Worm (Caenorhabditis elegans): Measurements from ENCODE around the gene sec-61.G.

ce11 chrV:10901125-10901524, 4.2 kb upstream of the sec-61.G start, which contains the start of gene spp-16:
- TF ChIP-seq dmd-9 (GFP tag; IDR thresholded peaks at IDR 0.05): no peak
- TF ChIP-seq nhr-10 (tag; optimal IDR thresholded peaks at IDR 0.05): no peak
- no peak for TF ChIP-seq unc-62 (GFP tag; optimal IDR thresholded peaks at IDR 0.05 in 1 of 2)
- no peak for TF ChIP-seq unc-62 (tag; optimal IDR thresholded peaks at IDR 0.05)
- no peak for TF ChIP-seq nhr-77 (tag; optimal IDR thresholded peaks at IDR 0.05)
- TF ChIP-seq nhr-76 (tag; optimal IDR thresholded peaks at IDR 0.05): no peak
- TF ChIP-seq ztf-11 (tag; optimal IDR thresholded peaks at IDR 0.05): no peak
- no peak for TF ChIP-seq fos-1 (tag; optimal IDR thresholded peaks at IDR 0.05)
